Fruit fly (Drosophila melanogaster): Measurements from ENCODE around the gene Gr9a.

- TF ChIP-seq D1 (tag; optimal IDR thresholded peaks at IDR 0.05) (no peak), CG8159 (tag; optimal IDR thresholded peaks at IDR 0.05) (no peak)
Measured at dm6 chrX:10071516-10071915, 10.1 kb downstream of the Gr9a start.

All from whole organism, pupa.